Worm (Caenorhabditis elegans) whole organism, early embryonic: ENCODE measurements around the gene math-10.

Source experiments
- B0310.2 ChIP-seq: sonication (generic microtip); optimal IDR thresholded peaks from 2 replicates; lab custom pipeline; 2016; ENCODE audit warnings: mild to moderate bottlenecking, missing genetic modification characterization, missing compliant biosample characterization
- F13C5.2 ChIP-seq: sonication (generic microtip); optimal IDR thresholded peaks from 2 replicates; lab custom pipeline; 2017; ENCODE audit warnings: mild to moderate bottlenecking, missing genetic modification characterization, inconsistent platforms, missing compliant biosample characterization
- aly-1 ChIP-seq: sonication (generic microtip); optimal IDR thresholded peaks from 2 replicates; lab custom pipeline; 2016; ENCODE audit warnings: missing genetic modification characterization, missing compliant biosample characterization
- ama-1 ChIP-seq: fragments of 150-350 bp; optimal IDR thresholded peaks from 2 replicates; lab custom pipeline; 2014
- ceh-13 ChIP-seq: fragments of 200-800 bp; sonication (Bioruptor generic); optimal IDR thresholded peaks from 2 replicates; lab custom pipeline; 2018; ENCODE audit warnings: mild to moderate bottlenecking, missing genetic modification characterization, missing compliant biosample characterization
- ceh-36 ChIP-seq: sonication (generic microtip); optimal IDR thresholded peaks from 2 replicates; lab custom pipeline; 2016; ENCODE audit warnings: missing genetic modification characterization, inconsistent platforms, missing compliant biosample characterization
- ets-7 ChIP-seq: sonication (generic microtip); optimal IDR thresholded peaks from 2 replicates; lab custom pipeline; 2016; ENCODE audit warnings: missing genotype, missing genetic modification characterization, missing compliant biosample characterization
- flt-1 ChIP-seq: fragments of 200-800 bp; sonication (Bioruptor generic); IDR thresholded peaks from 2 replicates; pipeline ENCODE4 v1.3.6; 2022; ENCODE audit warnings: missing genetic modification characterization, missing compliant biosample characterization
- hmbx-1 ChIP-seq: sonication (generic microtip); optimal IDR thresholded peaks from 2 replicates; lab custom pipeline; 2016; ENCODE audit warnings: mild to moderate bottlenecking, missing genetic modification characterization, missing compliant biosample characterization
- hmg-4 ChIP-seq: fragments of 200-800 bp; sonication (Bioruptor generic); optimal IDR thresholded peaks from 2 replicates; lab custom pipeline; 2018; ENCODE audit warnings: mild to moderate bottlenecking, missing genetic modification characterization, missing compliant biosample characterization
- hnd-1 ChIP-seq: sonication (generic microtip); optimal IDR thresholded peaks from 2 replicates; lab custom pipeline; 2016; ENCODE audit warnings: missing genetic modification characterization, missing compliant biosample characterization
- pes-1 ChIP-seq: fragments of 200-800 bp; sonication (Bioruptor generic); IDR thresholded peaks from 2 replicates; pipeline ENCODE4 v1.3.6; 2022; ENCODE audit warnings: missing genetic modification reagents, missing genetic modification characterization, missing compliant biosample characterization
- scrt-1 ChIP-seq: fragments of 200-800 bp; sonication (Bioruptor generic); IDR thresholded peaks from 2 replicates; pipeline ENCODE4 v1.3.6; 2022; ENCODE audit warnings: missing genetic modification characterization, missing compliant biosample characterization
- sea-1 ChIP-seq: fragments of 200-800 bp; sonication (Bioruptor generic); conservative IDR thresholded peaks from 2 replicates; pipeline ENCODE4 v1.3.6; 2022; ENCODE audit warnings: missing genetic modification characterization, missing compliant biosample characterization
- tbx-11 ChIP-seq: fragments of 200-800 bp; sonication (Bioruptor generic); IDR thresholded peaks from 2 replicates; pipeline ENCODE4 v1.3.6; 2022; ENCODE audit warnings: missing genetic modification characterization, missing compliant biosample characterization
- tbx-37 ChIP-seq: fragments of 200-800 bp; sonication (Bioruptor generic); conservative IDR thresholded peaks from 2 replicates; pipeline ENCODE4 v1.3.6; 2022; ENCODE audit warnings: missing genetic modification reagents, missing genetic modification characterization, missing compliant biosample characterization
- tra-4 ChIP-seq: sonication (generic microtip); optimal IDR thresholded peaks from 2 replicates; lab custom pipeline; 2017; ENCODE audit warnings: missing genetic modification characterization, missing compliant biosample characterization

math-10 gene

DNA sequence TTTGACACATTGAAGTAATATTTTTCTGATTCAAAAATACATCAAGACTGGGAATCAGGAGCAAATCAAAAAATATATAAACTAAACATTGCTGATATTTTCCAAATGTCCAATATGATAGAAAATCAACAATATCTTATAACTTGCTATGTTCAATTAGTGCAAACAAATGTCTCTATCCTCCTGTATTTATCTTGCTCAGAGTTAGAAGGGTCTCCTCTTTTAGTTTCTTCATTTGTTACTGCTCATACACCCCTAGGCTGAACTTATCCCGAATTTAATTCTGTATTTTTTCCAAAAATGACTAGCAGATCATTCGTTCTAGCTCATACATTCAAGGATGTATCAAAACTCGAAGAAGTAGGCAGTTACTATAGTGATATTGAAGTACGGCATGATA, 30.6 kb downstream of the math-10 start, which contains the start of gene math-23:
Gene math-23 (plus strand): TSS at position 301 of the 400 bp plus-strand sequence.
- TF ChIP-seq tbx-37 (GFP tag; lab: Robert Waterston, UW) (no peak), aly-1 (tag; lab: Kevin White, UChicago) (no peak), hnd-1 (no peak), ceh-13 (GFP tag; lab: Kevin White, UChicago) (no peak), ama-1 (lab: Kevin White, UChicago) (no peak), B0310.2 (no peak), ceh-36 (tag; lab: Kevin White, UChicago) (no peak), hmg-4 (no peak), scrt-1 (no peak), sea-1 (GFP tag; lab: Robert Waterston, UW) (no peak), ets-7 (tag; lab: Kevin White, UChicago) (no peak), F13C5.2 (no peak), tra-4 (tag; lab: Kevin White, UChicago) (no peak), flt-1 (GFP tag; lab: Robert Waterston, UW) (no peak), hmbx-1 (tag; lab: Kevin White, UChicago) (no peak), pes-1 (GFP tag; lab: Robert Waterston, UW) (no peak), tbx-11 (GFP tag; lab: Robert Waterston, UW) (no peak)

ce11 chrII:1905104-1905503, 33.8 kb downstream of the math-10 start, which contains the start of gene math-22:
Gene math-22 (plus strand): TSS chrII:1905404.
- TF ChIP-seq ets-7 (tag; lab: Kevin White, UChicago) (no peak), hmbx-1 (tag; lab: Kevin White, UChicago) (no peak), flt-1 (GFP tag; lab: Robert Waterston, UW) (no peak)

DNA sequence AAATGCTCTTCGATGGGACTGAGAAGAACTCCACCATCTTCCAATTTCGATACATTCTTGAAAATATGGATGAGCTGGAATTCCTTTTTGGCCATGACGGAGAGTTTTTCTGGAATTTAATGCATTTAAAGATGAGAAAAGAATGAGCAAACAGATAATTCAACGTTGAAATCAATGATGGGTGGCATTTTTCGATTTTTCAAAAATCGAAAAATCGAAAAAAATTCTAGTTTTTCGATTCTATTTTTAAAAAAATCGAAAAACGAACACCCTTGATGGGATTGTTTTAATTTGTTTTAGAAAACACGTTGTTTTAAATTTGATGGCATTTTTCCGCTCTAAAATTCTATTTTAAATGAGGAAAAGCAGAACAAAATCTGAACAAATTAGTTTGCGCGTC, 41.4 kb downstream of the math-10 start, which contains the start of gene math-31:
Gene math-31 (minus strand): TSS at position 101 of the 400 bp plus-strand sequence.
- TF ChIP-seq hmg-4 (no peak), tbx-11 (GFP tag; lab: Robert Waterston, UW) (no peak), hnd-1 (no peak), ceh-36 (tag; lab: Kevin White, UChicago) (no peak), B0310.2 (no peak), ets-7 (tag; lab: Kevin White, UChicago) (no peak), pes-1 (GFP tag; lab: Robert Waterston, UW) (no peak), F13C5.2 (no peak), ama-1 (lab: Kevin White, UChicago) (no peak), flt-1 (GFP tag; lab: Robert Waterston, UW) (no peak), aly-1 (tag; lab: Kevin White, UChicago) (no peak), tra-4 (tag; lab: Kevin White, UChicago) (no peak)

DNA sequence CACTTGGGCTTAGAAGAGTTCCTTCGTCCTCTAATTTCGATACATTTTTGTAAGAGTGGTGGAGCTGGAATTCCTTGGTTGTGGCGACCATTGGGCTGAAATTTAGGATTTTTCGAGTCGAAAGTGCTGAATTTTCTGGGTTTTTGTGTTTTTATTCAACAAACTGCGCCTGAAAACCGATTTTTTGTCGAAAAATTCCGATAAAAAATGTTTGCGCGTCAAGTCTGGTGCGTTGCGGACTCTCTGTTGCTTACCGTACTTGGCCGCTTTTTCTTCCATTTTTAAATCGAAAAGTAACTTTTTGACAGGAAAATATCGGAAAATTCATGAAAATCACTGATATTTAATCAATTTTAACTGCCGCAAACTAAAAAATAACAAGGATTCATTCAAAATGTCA, 46.5 kb downstream of the math-10 start, which contains the start of gene bath-4:
Gene bath-4 (minus strand): TSS at position 101 of the 400 bp plus-strand sequence.
- no peak for TF ChIP-seq hmbx-1 (tag; lab: Kevin White, UChicago)
- no peak for TF ChIP-seq aly-1 (tag; lab: Kevin White, UChicago)
- no peak for TF ChIP-seq ets-7 (tag; lab: Kevin White, UChicago)
- no peak for TF ChIP-seq ceh-13 (GFP tag; lab: Kevin White, UChicago)
- TF ChIP-seq hmg-4: no peak
- TF ChIP-seq flt-1 (GFP tag; lab: Robert Waterston, UW): no peak
- no peak for TF ChIP-seq ama-1 (lab: Kevin White, UChicago)
- TF ChIP-seq B0310.2: no peak
- TF ChIP-seq hnd-1: no peak
- no peak for TF ChIP-seq tbx-37 (GFP tag; lab: Robert Waterston, UW)
- no peak for TF ChIP-seq ceh-36 (tag; lab: Kevin White, UChicago)
- TF ChIP-seq tbx-11 (GFP tag; lab: Robert Waterston, UW): no peak
- TF ChIP-seq sea-1 (GFP tag; lab: Robert Waterston, UW): no peak
- TF ChIP-seq F13C5.2: no peak
- TF ChIP-seq scrt-1: no peak
- TF ChIP-seq tra-4 (tag; lab: Kevin White, UChicago): no peak
- no peak for TF ChIP-seq pes-1 (GFP tag; lab: Robert Waterston, UW)

ce11 chrII:1921018-1921417, 49.7 kb downstream of the math-10 start, which contains the start of gene bath-7:
Gene bath-7 (minus strand): TSS chrII:1921118.
- TF ChIP-seq ama-1 (lab: Kevin White, UChicago): no peak
- no peak for TF ChIP-seq flt-1 (GFP tag; lab: Robert Waterston, UW)
- no peak for TF ChIP-seq ceh-36 (tag; lab: Kevin White, UChicago)
- TF ChIP-seq tbx-11 (GFP tag; lab: Robert Waterston, UW): no peak
- no peak for TF ChIP-seq ceh-13 (GFP tag; lab: Kevin White, UChicago)
- no peak for TF ChIP-seq pes-1 (GFP tag; lab: Robert Waterston, UW)
- TF ChIP-seq hnd-1: no peak
- no peak for TF ChIP-seq F13C5.2
- TF ChIP-seq scrt-1: no peak
- TF ChIP-seq hmbx-1 (tag; lab: Kevin White, UChicago): no peak
- TF ChIP-seq tbx-37 (GFP tag; lab: Robert Waterston, UW): no peak
- no peak for TF ChIP-seq hmg-4
- TF ChIP-seq B0310.2: no peak

DNA sequence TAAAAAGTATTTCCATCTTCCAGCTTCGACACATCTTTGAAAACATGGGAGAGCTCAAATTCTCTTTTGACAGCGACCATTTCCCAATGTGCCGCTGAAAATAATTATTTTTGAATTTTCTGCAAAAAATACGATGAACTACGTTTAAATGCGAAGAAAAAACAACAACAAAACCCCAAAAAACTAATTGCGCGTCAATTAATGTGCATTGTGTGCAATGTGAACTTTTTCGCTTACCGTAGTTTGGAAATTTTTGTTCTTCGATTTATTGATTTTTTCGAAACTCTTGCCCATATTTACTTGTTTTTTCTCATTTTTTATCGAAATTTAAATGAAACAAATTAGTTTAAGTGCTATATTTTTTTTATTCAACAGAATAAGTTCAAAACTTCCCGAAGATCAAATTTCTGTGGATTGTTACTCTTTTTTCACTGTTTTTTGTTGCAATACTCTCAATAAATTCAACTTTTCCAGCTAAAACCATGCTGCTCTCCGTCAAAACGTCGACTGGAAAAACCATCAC, 51.4 kb downstream of the math-10 start, which contains the start of the genes bath-2 and F52C6.4:
Gene bath-2 (minus strand): TSS at position 101 of the 523 bp plus-strand sequence.
Gene F52C6.4 (plus strand): TSS at position 473 of the 523 bp plus-strand sequence.
- TF ChIP-seq scrt-1: no peak
- TF ChIP-seq tbx-11 (GFP tag; lab: Robert Waterston, UW): no peak
- no peak for TF ChIP-seq sea-1 (GFP tag; lab: Robert Waterston, UW)
- no peak for TF ChIP-seq ama-1 (lab: Kevin White, UChicago)
- no peak for TF ChIP-seq ceh-36 (tag; lab: Kevin White, UChicago)
- no peak for TF ChIP-seq hmbx-1 (tag; lab: Kevin White, UChicago)
- TF ChIP-seq B0310.2: no peak
